Fruit fly (Drosophila melanogaster): Measurements from ENCODE around the gene CG34250.

Gene CG34250

dm6 chr3L:17500315-17500985 lies 24.4 kb downstream of the CG34250 start:
- TF ChIP-seq vnd (GFP tag; IDR thresholded peaks at IDR 0.05; ENCODE audit: partially characterized antibody) (0 out of 3 replicates have a peak, but pooled peaks have one; percentile 11), sens (GFP tag) (peak; percentile 10), Drgx (GFP tag; IDR thresholded peaks at IDR 0.05) (peak; percentile 38), CG14710 (tag; optimal IDR thresholded peaks at IDR 0.05) (no peak), bsh (GFP tag; optimal IDR thresholded peaks at IDR 0.05) (peak in 1 of 2 experiments; percentile 24), cg (GFP tag; optimal IDR thresholded peaks at IDR 0.05) (peak; percentile 64), z (GFP tag; IDR thresholded peaks at IDR 0.05) (0 out of 3 replicates have a peak, but pooled peaks have one; percentile 36), nom (GFP tag; optimal IDR thresholded peaks at IDR 0.05) (peak; percentile 43), Neu2 (GFP tag; optimal IDR thresholded peaks at IDR 0.05; ENCODE audit: borderline replicate concordance) (no peak), CG4360 (GFP tag; IDR thresholded peaks at IDR 0.05) (peak; percentile 42; the same call in 1 of the 2 replicates), CG15479 (GFP tag; optimal IDR thresholded peaks at IDR 0.05) (peak; percentile 76), Trl (optimal IDR thresholded peaks at IDR 0.05) (peak in 1 of 2 experiments; percentile 28), Trl (GFP tag; optimal IDR thresholded peaks at IDR 0.05) (no peak), oc (tag; optimal IDR thresholded peaks at IDR 0.05) (no peak), CTCF (GFP tag; optimal IDR thresholded peaks at IDR 0.05) (peak; percentile 28)

DNA sequence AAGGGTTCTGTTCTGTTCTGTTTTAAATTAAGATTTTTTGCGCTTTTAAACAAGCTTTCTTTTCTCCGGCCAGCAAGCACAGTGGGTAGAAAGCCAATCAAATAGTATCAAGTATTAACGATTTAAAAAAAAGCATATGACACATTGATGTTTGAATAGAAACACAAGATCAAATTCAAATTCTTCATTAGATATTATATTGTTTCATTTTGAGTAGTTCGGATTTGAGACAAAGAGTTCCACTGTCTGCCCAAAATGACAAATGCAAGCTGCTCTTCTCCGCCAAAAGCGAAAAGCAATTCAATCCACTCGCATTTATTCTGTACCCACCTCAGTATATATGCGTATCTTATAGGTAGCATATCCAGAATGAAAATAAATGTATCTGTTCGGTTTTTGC lies 26.2 kb downstream of the CG34250 start:
- TF ChIP-seq zfh1 (GFP tag; IDR thresholded peaks at IDR 0.05), result 0 out of 3 replicates have a peak, but pooled peaks have one; percentile 41
- no peak for TF ChIP-seq dati (GFP tag; IDR thresholded peaks at IDR 0.05)
- TF ChIP-seq Bgb (GFP tag; IDR thresholded peaks at IDR 0.05; ENCODE audit: partially characterized antibody), result no peak
- TF ChIP-seq Nf-YB (GFP tag; optimal IDR thresholded peaks at IDR 0.05), result no peak
- peak; percentile 77 for TF ChIP-seq lbe (GFP tag; optimal IDR thresholded peaks at IDR 0.05)
- TF ChIP-seq Hmr (GFP tag; optimal IDR thresholded peaks at IDR 0.05), result no peak
- TF ChIP-seq sens (GFP tag), result peak; percentile 79
- no peak for TF ChIP-seq CG9437 (GFP tag; optimal IDR thresholded peaks at IDR 0.05)
- no peak for TF ChIP-seq sqz (GFP tag; optimal IDR thresholded peaks at IDR 0.05)
- TF ChIP-seq Sox102F (GFP tag; optimal IDR thresholded peaks at IDR 0.05), result peak; percentile 3
- no peak for TF ChIP-seq otp (GFP tag; IDR thresholded peaks at IDR 0.05)
- no peak for TF ChIP-seq CG8924 (tag; optimal IDR thresholded peaks at IDR 0.05)
- no peak for TF ChIP-seq Fer1 (GFP tag; optimal IDR thresholded peaks at IDR 0.05)
- TF ChIP-seq Drgx (GFP tag; IDR thresholded peaks at IDR 0.05), result peak; percentile 60
- TF ChIP-seq corto (GFP tag; optimal IDR thresholded peaks at IDR 0.05), result peak; percentile 53
- no peak for TF ChIP-seq CG32532 (GFP tag; IDR thresholded peaks at IDR 0.05)
- TF ChIP-seq slbo (GFP tag; IDR thresholded peaks at IDR 0.05), result peak; percentile 21; the same call in 1 of the 2 replicates

DNA sequence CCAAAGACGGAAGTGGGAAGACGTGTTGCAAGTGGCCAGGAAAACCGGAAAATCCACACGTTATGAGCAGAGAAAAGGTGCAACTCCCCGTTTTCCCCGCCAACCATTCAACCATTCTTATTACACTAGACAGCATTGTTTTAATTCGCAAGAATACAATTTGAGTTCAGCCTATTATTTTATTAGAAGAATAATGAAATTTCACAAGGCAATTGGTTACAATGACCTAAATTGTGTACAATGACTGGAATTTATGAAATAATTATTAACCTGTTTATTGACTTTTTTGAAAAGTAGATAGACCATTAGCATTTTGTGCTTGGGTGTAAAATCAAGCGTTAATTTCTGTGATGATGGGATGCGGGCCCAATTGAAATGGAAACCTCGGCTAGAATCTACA lies 28.5 kb downstream of the CG34250 start:
- TF ChIP-seq Vsx1 (GFP tag; optimal IDR thresholded peaks at IDR 0.05), result no peak
- no peak for TF ChIP-seq CG1647 (GFP tag; optimal IDR thresholded peaks at IDR 0.05)
- TF ChIP-seq bsh (GFP tag; optimal IDR thresholded peaks at IDR 0.05), result peak in 1 of 2 experiments; percentile 44
- TF ChIP-seq ci (GFP tag; IDR thresholded peaks at IDR 0.05), result no peak
- TF ChIP-seq CG7745 (tag; optimal IDR thresholded peaks at IDR 0.05), result no peak
- TF ChIP-seq Drgx (GFP tag; IDR thresholded peaks at IDR 0.05), result peak; percentile 41; the same call in 1 of the 2 replicates
